Fruit fly (Drosophila melanogaster): ENCODE results near the gene CG6830.

DNA sequence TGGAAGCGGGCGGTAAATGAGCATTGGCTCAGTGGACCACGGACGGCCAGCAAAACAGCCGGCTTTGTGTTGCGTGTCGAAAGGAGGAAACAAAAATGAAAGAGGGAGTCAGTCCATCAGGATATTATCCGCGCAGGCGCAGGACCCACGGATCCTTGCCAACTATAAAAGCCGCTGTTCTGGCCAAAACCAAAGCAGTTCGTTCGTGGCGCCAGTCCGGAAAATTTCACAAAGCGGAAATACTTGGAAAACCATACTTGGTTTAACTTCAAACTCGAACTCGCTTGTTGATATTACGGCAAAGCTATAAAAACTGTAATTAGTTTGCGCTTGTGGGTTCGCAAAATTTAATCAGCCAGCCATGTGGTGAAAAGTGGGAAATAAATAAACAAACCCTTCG lies 37.5 kb upstream of the CG6830 start, which contains the start of gene CG12594:
- TF ChIP-seq psq (optimal IDR thresholded peaks at IDR 0.05) (no peak), usp (GFP tag; optimal IDR thresholded peaks at IDR 0.05) (no peak)

Data from whole organism.